Worm (Caenorhabditis elegans): ENCODE results near the gene F28H7.7.

F28H7.7 gene

DNA sequence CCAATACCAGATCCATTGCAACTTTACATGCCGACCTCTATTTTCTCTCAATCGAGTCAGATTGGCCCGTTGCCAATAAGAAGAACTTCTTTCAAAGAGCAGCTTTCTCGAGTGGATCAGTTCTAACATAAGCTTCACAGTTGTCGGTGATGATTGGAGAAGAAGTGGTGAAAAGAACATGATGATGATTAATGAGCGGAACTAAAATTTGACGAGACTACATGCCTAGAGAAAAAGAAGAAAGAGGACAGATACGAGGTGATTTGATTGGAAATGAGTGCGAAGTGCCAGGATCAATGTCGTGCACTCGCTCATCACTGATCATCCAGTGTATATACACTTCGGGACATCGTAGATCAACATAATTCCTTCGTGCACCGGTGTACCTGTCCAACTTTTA lies 26.3 kb downstream of the F28H7.7 start:
- TF ChIP-seq xbp-1 (tag; optimal IDR thresholded peaks at IDR 0.05) = no peak
- no peak for TF ChIP-seq ces-1 (GFP tag; optimal IDR thresholded peaks at IDR 0.05)
- peak; percentile 91 for TF ChIP-seq rnt-1 (tag; optimal IDR thresholded peaks at IDR 0.05)
- TF ChIP-seq swsn-7 (tag; optimal IDR thresholded peaks at IDR 0.05) = peak; percentile 18
- no peak for TF ChIP-seq skn-1 (tag; optimal IDR thresholded peaks at IDR 0.05)
- peak; percentile 84 for TF ChIP-seq nhr-71 (tag; optimal IDR thresholded peaks at IDR 0.05)
- no peak for TF ChIP-seq egl-13 (tag; optimal IDR thresholded peaks at IDR 0.05)
- TF ChIP-seq C34B4.2 (tag; optimal IDR thresholded peaks at IDR 0.05) = no peak
- TF ChIP-seq dsc-1 (tag; optimal IDR thresholded peaks at IDR 0.05) = no peak
- peak; percentile 69 for TF ChIP-seq tbx-2 (tag; optimal IDR thresholded peaks at IDR 0.05)
- peak; percentile 40 for TF ChIP-seq unc-130 (tag; optimal IDR thresholded peaks at IDR 0.05)
- TF ChIP-seq unc-30 (tag; optimal IDR thresholded peaks at IDR 0.05) = no peak
- peak; percentile 86 for TF ChIP-seq lin-14 (GFP tag; optimal IDR thresholded peaks at IDR 0.05)
- TF ChIP-seq ceh-88 (GFP tag; IDR thresholded peaks at IDR 0.05) = no peak
- no peak for TF ChIP-seq grh-1 (GFP tag; IDR thresholded peaks at IDR 0.05)
- TF ChIP-seq lin-35 (GFP tag; optimal IDR thresholded peaks at IDR 0.05) = peak in 1 of 2 experiments; percentile 6
- TF ChIP-seq unc-98 (GFP tag; IDR thresholded peaks at IDR 0.05) = no peak
- no peak for TF ChIP-seq pag-3 (tag; optimal IDR thresholded peaks at IDR 0.05; ENCODE audit: borderline replicate concordance, insufficient read depth)
- peak; percentile 45 for TF ChIP-seq nhr-11 (tag; optimal IDR thresholded peaks at IDR 0.05)
- TF ChIP-seq mdl-1 (tag; optimal IDR thresholded peaks at IDR 0.05) = peak in 1 of 2 experiments; percentile 8
- TF ChIP-seq lsy-2 (tag; optimal IDR thresholded peaks at IDR 0.05) = peak in 1 of 2 experiments; percentile 26
- TF ChIP-seq fkh-10 (GFP tag; optimal IDR thresholded peaks at IDR 0.05) = no peak
- TF ChIP-seq nhr-20 (tag; optimal IDR thresholded peaks at IDR 0.05) = peak; percentile 52
- TF ChIP-seq blmp-1 (tag; optimal IDR thresholded peaks at IDR 0.05) = peak; percentile 57
- peak; percentile 12 for TF ChIP-seq C16A3.4 (tag; optimal IDR thresholded peaks at IDR 0.05)
- peak; percentile 38 for TF ChIP-seq snu-23 (GFP tag; optimal IDR thresholded peaks at IDR 0.05)
- TF ChIP-seq C04F5.9 (tag; optimal IDR thresholded peaks at IDR 0.05) = no peak
- peak in 1 of 2 experiments; percentile 2 for TF ChIP-seq efl-1 (optimal IDR thresholded peaks at IDR 0.05)
- peak in 1 of 2 experiments; percentile 76 for TF ChIP-seq efl-1 (GFP tag; optimal IDR thresholded peaks at IDR 0.05 in 1 of 2)
- no peak for TF ChIP-seq sox-4 (tag; optimal IDR thresholded peaks at IDR 0.05)
- TF ChIP-seq dpl-1 (GFP tag; optimal IDR thresholded peaks at IDR 0.05) = no peak
- TF ChIP-seq ztf-4 (tag; optimal IDR thresholded peaks at IDR 0.05) = peak; percentile 17
- TF ChIP-seq nhr-84 (tag; optimal IDR thresholded peaks at IDR 0.05) = no peak
- peak; percentile 92 for TF ChIP-seq lin-39 (tag; optimal IDR thresholded peaks at IDR 0.05)
- peak; percentile 66 for TF ChIP-seq nhr-19 (GFP tag; conservative IDR thresholded peaks at IDR 0.05)
- no peak for TF ChIP-seq pax-3 (tag; optimal IDR thresholded peaks at IDR 0.05)
- TF ChIP-seq fkh-4 (tag; optimal IDR thresholded peaks at IDR 0.05; ENCODE audit: borderline replicate concordance) = no peak
- no peak for TF ChIP-seq nhr-237 (tag; optimal IDR thresholded peaks at IDR 0.05)

DNA sequence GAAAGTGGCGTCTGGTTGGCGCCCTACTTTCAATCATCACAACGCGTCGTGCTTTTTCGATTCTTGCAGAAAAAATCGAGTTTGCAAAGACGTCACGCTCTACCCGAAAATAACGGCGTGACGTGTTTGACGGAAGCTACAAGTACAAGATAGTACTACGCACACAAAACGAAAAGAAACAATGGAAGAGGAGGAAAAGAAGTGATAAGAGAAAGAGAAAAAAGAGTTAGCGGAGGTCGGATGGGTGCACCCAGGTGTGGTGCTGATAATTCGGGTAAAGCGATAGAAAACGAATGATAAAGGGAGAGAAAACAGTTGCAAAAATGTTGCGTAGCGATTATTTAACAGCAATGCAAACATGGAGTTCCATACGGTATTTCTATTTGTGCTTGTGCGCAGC lies 27.3 kb downstream of the F28H7.7 start:
- no peak for TF ChIP-seq F16B12.6 (tag; optimal IDR thresholded peaks at IDR 0.05)
- TF ChIP-seq nhr-77 (tag; optimal IDR thresholded peaks at IDR 0.05) = peak; percentile 46
- no peak for TF ChIP-seq alr-1 (tag; optimal IDR thresholded peaks at IDR 0.05; ENCODE audit: borderline replicate concordance)
- peak in 1 of 2 experiments; percentile 39 for TF ChIP-seq lin-35 (GFP tag; optimal IDR thresholded peaks at IDR 0.05)
- peak; percentile 64 for TF ChIP-seq blmp-1 (tag; optimal IDR thresholded peaks at IDR 0.05)
- TF ChIP-seq nhr-84 (tag; optimal IDR thresholded peaks at IDR 0.05) = no peak
- TF ChIP-seq efl-1 (optimal IDR thresholded peaks at IDR 0.05) = no peak
- peak in 1 of 2 experiments; percentile 91 for TF ChIP-seq efl-1 (GFP tag; optimal IDR thresholded peaks at IDR 0.05 in 1 of 2)
- peak; percentile 96 for TF ChIP-seq elt-2 (tag; optimal IDR thresholded peaks at IDR 0.05)
- no peak for TF ChIP-seq aha-1 (tag; optimal IDR thresholded peaks at IDR 0.05)
- TF ChIP-seq ztf-4 (tag; optimal IDR thresholded peaks at IDR 0.05) = no peak
- no peak for TF ChIP-seq snpc-4 (tag; optimal IDR thresholded peaks at IDR 0.05)
- TF ChIP-seq nhr-19 (GFP tag; conservative IDR thresholded peaks at IDR 0.05) = 0 out of 2 replicates have a peak, but pooled peaks have one; percentile 6
- no peak for TF ChIP-seq swsn-7 (tag; optimal IDR thresholded peaks at IDR 0.05)
- no peak for TF ChIP-seq lin-13 (GFP tag; optimal IDR thresholded peaks at IDR 0.05)
- peak; percentile 73 for TF ChIP-seq nhr-85 (tag)
- no peak for TF ChIP-seq ztf-11 (tag; optimal IDR thresholded peaks at IDR 0.05)
- TF ChIP-seq tbx-2 (tag; optimal IDR thresholded peaks at IDR 0.05) = peak; percentile 70
- TF ChIP-seq fkh-4 (tag; optimal IDR thresholded peaks at IDR 0.05; ENCODE audit: borderline replicate concordance) = no peak
- TF ChIP-seq dsc-1 (tag; optimal IDR thresholded peaks at IDR 0.05) = no peak
- no peak for TF ChIP-seq egl-27 (tag; optimal IDR thresholded peaks at IDR 0.05)
- no peak for TF ChIP-seq sox-4 (tag; optimal IDR thresholded peaks at IDR 0.05)
- no peak for TF ChIP-seq ceh-63 (GFP tag; optimal IDR thresholded peaks at IDR 0.05)
- TF ChIP-seq lsy-2 (tag; optimal IDR thresholded peaks at IDR 0.05) = peak in 1 of 2 experiments; percentile 7
- TF ChIP-seq elt-3 (tag; optimal IDR thresholded peaks at IDR 0.05) = peak in 1 of 6 experiments; percentile 23
- no peak for TF ChIP-seq lin-15B (tag; optimal IDR thresholded peaks at IDR 0.05)
- TF ChIP-seq fkh-10 (GFP tag; optimal IDR thresholded peaks at IDR 0.05) = no peak

All from whole organism, L1 larva.